Fruit fly (Drosophila melanogaster) whole organism, embryonic: Measurements from ENCODE around the gene P5CDh1.
A peak's percentile ranks its signal among the peaks of the same experiment; 100 is the strongest.

Source experiments
- C15 ChIP-seq: fragments of 200-800 bp; sonication (Bioruptor generic); IDR thresholded peaks from 3 replicates; pipeline ENCODE4 v1.3.6; 2022; ENCODE audit warnings: missing biosample characterization, missing genetic modification characterization
- CG10209 ChIP-seq: fragments of 200-800 bp; sonication (Bioruptor generic); optimal IDR thresholded peaks from 3 replicates; lab custom pipeline; 2017; ENCODE audit warnings: missing biosample characterization, mild to moderate bottlenecking, missing genetic modification characterization, missing genetic modification reagents
- CG10565 ChIP-seq: fragments of 200-800 bp; sonication (Bioruptor generic); optimal IDR thresholded peaks from 3 replicates; lab custom pipeline; 2016; ENCODE audit warnings: missing biosample characterization, mild to moderate bottlenecking, missing genetic modification characterization
- CG11695 ChIP-seq: fragments of 200-800 bp; sonication (Bioruptor generic); IDR thresholded peaks from 3 replicates; pipeline ENCODE4 v1.3.6; 2022; ENCODE audit warnings: missing biosample characterization, missing genetic modification characterization
- CG11696 ChIP-seq: fragments of 200-800 bp; sonication (Bioruptor generic); IDR thresholded peaks from 2 replicates; pipeline ENCODE4 v1.3.6; 2022; ENCODE audit warnings: missing biosample characterization, missing genetic modification characterization
- CG12236 ChIP-seq: fragments of 200-800 bp; sonication (Bioruptor generic); optimal IDR thresholded peaks from 2 replicates; lab custom pipeline; 2016; ENCODE audit warnings: missing biosample characterization, missing genetic modification characterization
- CG13123 ChIP-seq: fragments of 200-800 bp; sonication (Bioruptor generic); optimal IDR thresholded peaks from 2 replicates; lab custom pipeline; 2016; ENCODE audit warnings: missing biosample characterization, missing genetic modification characterization
- CG15073 ChIP-seq: fragments of 200-800 bp; sonication (Bioruptor generic); optimal IDR thresholded peaks from 2 replicates; lab custom pipeline; 2016; ENCODE audit warnings: missing biosample characterization, missing genetic modification characterization
- CG1647 ChIP-seq: fragments of 200-800 bp; sonication (Bioruptor generic); optimal IDR thresholded peaks from 3 replicates; lab custom pipeline; 2016; ENCODE audit warnings: missing biosample characterization, missing genetic modification characterization
- CG16813 ChIP-seq: fragments of 200-800 bp; sonication (Bioruptor generic); IDR thresholded peaks from 3 replicates; pipeline ENCODE4 v1.3.6; 2022; ENCODE audit warnings: missing biosample characterization, missing genetic modification characterization; ENCODE audit not compliant: partially characterized antibody
- CG17359 ChIP-seq: fragments of 200-800 bp; sonication (Bioruptor generic); optimal IDR thresholded peaks from 3 replicates; lab custom pipeline; 2018; ENCODE audit warnings: missing biosample characterization, mild to moderate bottlenecking, missing genetic modification characterization, moderate library complexity
- CG17568 ChIP-seq: fragments of 200-800 bp; sonication (Bioruptor generic); optimal IDR thresholded peaks from 2 replicates; lab custom pipeline; 2018; ENCODE audit warnings: missing biosample characterization, mild to moderate bottlenecking, missing genetic modification characterization, moderate library complexity
- CG17829 ChIP-seq: fragments of 200-800 bp; optimal IDR thresholded peaks from 2 replicates; lab custom pipeline; 2019; ENCODE audit warnings: missing biosample characterization, mild to moderate bottlenecking, missing genetic modification characterization, moderate library complexity
- CG2120 ChIP-seq: fragments of 200-800 bp; sonication (Bioruptor generic); optimal IDR thresholded peaks from 3 replicates; lab custom pipeline; 2016; ENCODE audit warnings: missing biosample characterization, missing genetic modification characterization
- CG31441 ChIP-seq: fragments of 200-800 bp; sonication (Bioruptor generic); IDR thresholded peaks from 2 replicates; pipeline ENCODE4 v1.3.6; 2022; ENCODE audit warnings: missing biosample characterization, missing genetic modification characterization
- CG32767 ChIP-seq: fragments of 200-800 bp; sonication (Bioruptor generic); IDR thresholded peaks from 2 replicates; pipeline ENCODE4 v1.3.6; 2022; ENCODE audit warnings: missing biosample characterization, missing genetic modification characterization
- CG4820 ChIP-seq: fragments of 200-800 bp; sonication (Bioruptor generic); optimal IDR thresholded peaks from 3 replicates; lab custom pipeline; 2016; ENCODE audit warnings: missing biosample characterization, missing genetic modification characterization
- CG4854 ChIP-seq: fragments of 200-800 bp; sonication (Bioruptor generic); optimal IDR thresholded peaks from 2 replicates; lab custom pipeline; 2016; ENCODE audit warnings: missing biosample characterization, missing genetic modification characterization, inconsistent platforms
- CG7357 ChIP-seq: fragments of 200-800 bp; sonication (Bioruptor generic); IDR thresholded peaks from 3 replicates; pipeline ENCODE4 v1.3.6; 2022; ENCODE audit warnings: missing biosample characterization, missing genetic modification characterization
- CG8388 ChIP-seq: fragments of 200-800 bp; sonication (Bioruptor generic); optimal IDR thresholded peaks from 2 replicates; lab custom pipeline; 2019; ENCODE audit warnings: missing biosample characterization, mild to moderate bottlenecking, missing genetic modification characterization, moderate library complexity
- CG9727 ChIP-seq: fragments of 200-800 bp; sonication (Bioruptor generic); optimal IDR thresholded peaks from 3 replicates; lab custom pipeline; 2017; ENCODE audit warnings: missing biosample characterization, mild to moderate bottlenecking, missing genetic modification characterization
- CG9797 ChIP-seq: fragments of 200-800 bp; sonication (Bioruptor generic); optimal IDR thresholded peaks from 3 replicates; lab custom pipeline; 2018; ENCODE audit warnings: missing biosample characterization, mild to moderate bottlenecking, missing genetic modification characterization
- CG9876 ChIP-seq: fragments of 200-800 bp; sonication (Bioruptor generic); optimal IDR thresholded peaks from 2 replicates; lab custom pipeline; 2016; ENCODE audit warnings: missing biosample characterization, missing genetic modification characterization
- CTCF ChIP-seq: fragments of 200-800 bp; sonication (Bioruptor generic); optimal IDR thresholded peaks from 2 replicates; lab custom pipeline; 2017; ENCODE audit warnings: missing biosample characterization, mild to moderate bottlenecking, missing genetic modification characterization, moderate library complexity
- Camta ChIP-seq: fragments of 200-800 bp; sonication (Bioruptor generic); optimal IDR thresholded peaks from 2 replicates; lab custom pipeline; 2016; ENCODE audit warnings: missing biosample characterization, missing genetic modification characterization
- CrebB ChIP-seq: fragments of 200-800 bp; sonication (Bioruptor generic); optimal IDR thresholded peaks from 3 replicates; lab custom pipeline; 2018; ENCODE audit warnings: missing biosample characterization, mild to moderate bottlenecking, missing genetic modification characterization
- Dbx ChIP-seq: fragments of 200-800 bp; sonication (Bioruptor generic); IDR thresholded peaks from 3 replicates; pipeline ENCODE4 v1.3.6; 2022; ENCODE audit warnings: missing biosample characterization, missing genetic modification characterization
- Dip2 ChIP-seq: fragments of 200-800 bp; sonication (Bioruptor generic); IDR thresholded peaks from 2 replicates; pipeline ENCODE4 v1.3.6; 2022; ENCODE audit warnings: missing biosample characterization, missing genetic modification characterization
- Drgx ChIP-seq: fragments of 200-800 bp; sonication (Bioruptor generic); IDR thresholded peaks from 2 replicates; pipeline ENCODE4 v1.3.6; 2022; ENCODE audit warnings: missing biosample characterization, missing genetic modification characterization
- Hr3 ChIP-seq: fragments of 200-800 bp; sonication (Bioruptor generic); optimal IDR thresholded peaks from 3 replicates; lab custom pipeline; 2016; ENCODE audit warnings: missing biosample characterization, missing genetic modification characterization
- MESR4 ChIP-seq: fragments of 200-800 bp; sonication (Bioruptor generic); optimal IDR thresholded peaks from 2 replicates; lab custom pipeline; 2018; ENCODE audit warnings: missing biosample characterization, mild to moderate bottlenecking, missing genetic modification characterization, moderate library complexity
- NC2α ChIP-seq: fragments of 200-800 bp; sonication (Bioruptor generic); optimal IDR thresholded peaks from 2 replicates; lab custom pipeline; 2016; ENCODE audit warnings: missing biosample characterization, missing genetic modification characterization
- NK7.1 ChIP-seq: fragments of 200-800 bp; sonication (Bioruptor generic); optimal IDR thresholded peaks from 3 replicates; lab custom pipeline; 2016; ENCODE audit warnings: missing biosample characterization, missing genetic modification characterization
- Pdp1 ChIP-seq, 2 experiments: fragments of 200-800 bp; sonication (Bioruptor generic); optimal IDR thresholded peaks; 3 replicates each; lab custom pipeline; 2016; ENCODE audit warnings: missing biosample characterization in 2 of 2, missing genetic modification characterization in 2 of 2, mild to moderate bottlenecking in 1 of 2, moderate library complexity in 1 of 2
- Usf ChIP-seq: fragments of 200-800 bp; sonication (Bioruptor generic); optimal IDR thresholded peaks from 2 replicates; lab custom pipeline; 2017; ENCODE audit warnings: missing genotype, missing biosample characterization, missing genetic modification characterization
- Xbp1 ChIP-seq: fragments of 200-800 bp; sonication (Bioruptor generic); optimal IDR thresholded peaks from 3 replicates; lab custom pipeline; 2016; ENCODE audit warnings: missing biosample characterization, mild to moderate bottlenecking, missing genetic modification characterization
- ac ChIP-seq: fragments of 200-800 bp; sonication (Bioruptor generic); optimal IDR thresholded peaks from 3 replicates; lab custom pipeline; 2017; ENCODE audit warnings: missing biosample characterization, mild to moderate bottlenecking, missing genetic modification characterization
- amos ChIP-seq: fragments of 200-800 bp; sonication (Bioruptor generic); IDR thresholded peaks from 2 replicates; pipeline ENCODE4 v1.3.6; 2022; ENCODE audit warnings: missing biosample characterization, missing genetic modification characterization; ENCODE audit not compliant: partially characterized antibody
- ap ChIP-seq: fragments of 200-800 bp; sonication (Bioruptor generic); IDR thresholded peaks from 2 replicates; pipeline ENCODE4 v1.3.6; 2022; ENCODE audit warnings: missing biosample characterization, missing genetic modification characterization
- az2 ChIP-seq: fragments of 200-800 bp; sonication (Bioruptor generic); optimal IDR thresholded peaks from 3 replicates; lab custom pipeline; 2016; ENCODE audit warnings: missing biosample characterization, missing genetic modification characterization
- chif ChIP-seq, 2 experiments: fragments of 200-800 bp; sonication (Bioruptor generic); optimal IDR thresholded peaks; 3 replicates each; lab custom pipeline; 2016; ENCODE audit warnings: missing biosample characterization in 2 of 2, missing genetic modification characterization in 2 of 2
- fd64A ChIP-seq: fragments of 200-800 bp; sonication (Bioruptor generic); optimal IDR thresholded peaks from 3 replicates; lab custom pipeline; 2018; ENCODE audit warnings: missing biosample characterization, mild to moderate bottlenecking, missing genetic modification characterization
- fd96Cb ChIP-seq: fragments of 200-800 bp; sonication (Bioruptor generic); optimal IDR thresholded peaks from 2 replicates; lab custom pipeline; 2018; ENCODE audit warnings: missing biosample characterization, mild to moderate bottlenecking, missing genetic modification characterization, moderate library complexity
- onecut ChIP-seq: fragments of 200-800 bp; sonication (Bioruptor generic); IDR thresholded peaks from 2 replicates; pipeline ENCODE4 v1.3.6; 2022; ENCODE audit warnings: missing biosample characterization, missing genetic modification characterization
- pan ChIP-seq, 4 experiments: fragments of >200 bp in 3 of 4; fragments of 200-800 bp in 1 of 4; sonication (Bioruptor generic) in 1 of 4; optimal IDR thresholded peaks in 3 of 4; IDR thresholded peaks in 1 of 4; 2 replicates each; pipeline versions ENCODE4 v1.3.6 to Lab custom; 2017 to 2022; ENCODE audit warnings: missing biosample characterization in 2 of 4, missing genetic modification characterization in 2 of 4, mixed read lengths in 1 of 4
- pzg ChIP-seq: fragments of 200-800 bp; sonication (Bioruptor generic); optimal IDR thresholded peaks from 3 replicates; lab custom pipeline; 2018; ENCODE audit warnings: missing biosample characterization, mild to moderate bottlenecking, missing genetic modification characterization, moderate library complexity
- rib ChIP-seq: fragments of 200-800 bp; sonication (Bioruptor generic); IDR thresholded peaks from 2 replicates; pipeline ENCODE4 v1.3.6; 2022; ENCODE audit warnings: missing biosample characterization, missing genetic modification characterization
- sr ChIP-seq: fragments of 200-800 bp; sonication (Bioruptor generic); IDR thresholded peaks from 3 replicates; pipeline ENCODE4 v1.3.6; 2022; ENCODE audit warnings: missing biosample characterization, missing genetic modification characterization
- vnd ChIP-seq: fragments of 200-800 bp; sonication (Bioruptor generic); IDR thresholded peaks from 3 replicates; pipeline ENCODE4 v1.3.6; 2022; ENCODE audit warnings: missing biosample characterization, missing genetic modification characterization; ENCODE audit not compliant: partially characterized antibody

The P5CDh1 gene

DNA sequence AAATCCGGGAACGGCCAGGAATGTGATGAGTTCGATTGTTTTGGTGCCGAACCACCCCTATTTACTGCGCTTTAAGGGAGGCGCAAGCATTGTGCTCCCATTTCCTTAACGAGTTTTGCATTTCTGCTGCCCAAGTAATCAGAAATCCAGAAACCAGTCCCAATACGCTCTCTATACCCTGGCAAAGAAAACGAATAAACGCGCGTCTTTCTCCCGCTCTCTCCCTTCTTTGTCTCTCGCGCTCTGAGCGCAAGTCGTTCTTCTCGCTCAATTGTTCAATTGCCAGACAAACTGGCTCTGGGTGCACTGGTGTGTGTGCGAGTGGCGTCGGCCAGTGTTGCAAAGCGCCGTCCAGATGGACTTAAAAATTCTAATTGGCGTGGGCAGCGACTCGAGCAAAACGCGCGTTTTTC, 39.2 kb upstream of the P5CDh1 start (continued):
- TF ChIP-seq CG17359 (tag; lab: Kevin White, UChicago): peak; percentile 96
- peak; percentile 93 for TF ChIP-seq CG7357 (GFP tag; lab: Robert Waterston, UW)
- peak; percentile 96 for TF ChIP-seq CG9727 (GFP tag; lab: Kevin White, UChicago)
- peak; percentile 98 for TF ChIP-seq az2 (GFP tag; lab: Kevin White, UChicago)
- peak; percentile 95 for TF ChIP-seq NC2α
- peak in 1 of 2 experiments; percentile 85 for TF ChIP-seq pan (optimal IDR thresholded peaks at IDR 0.05; lab: Kevin White, UChicago)
- peak; percentile 74 to 98 for TF ChIP-seq pan (GFP tag; optimal IDR thresholded peaks at IDR 0.05 in 1 of 2, IDR thresholded peaks at IDR 0.05 in 1 of 2)

DNA sequence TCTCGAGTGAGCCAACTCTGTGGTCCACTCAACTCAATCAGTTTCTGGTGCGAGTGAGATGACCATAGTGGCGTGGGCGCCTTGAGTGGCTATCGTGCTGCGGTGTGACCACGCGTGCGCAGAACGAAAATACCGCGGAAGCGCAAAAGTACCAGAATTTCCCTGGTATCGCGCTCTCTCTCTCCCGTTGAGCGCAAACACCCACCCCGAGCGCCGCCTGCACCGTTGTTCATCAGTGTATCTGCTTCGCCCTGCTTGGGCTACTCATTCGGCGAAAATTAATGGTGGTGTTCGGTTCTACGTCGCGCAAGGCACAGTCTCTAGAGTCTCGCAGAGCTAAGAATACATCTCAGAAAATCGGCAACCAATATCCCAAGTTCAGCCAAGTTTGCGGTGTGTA, 38.2 kb upstream of the P5CDh1 start:
- TF ChIP-seq CrebB (tag; lab: Kevin White, UChicago) (peak; percentile 28), ac (GFP tag; lab: Kevin White, UChicago) (no peak), MESR4 (GFP tag; lab: Kevin White, UChicago) (peak; percentile 11), CG15073 (GFP tag; lab: Kevin White, UChicago) (no peak), CG17568 (GFP tag; lab: Kevin White, UChicago) (no peak), CG10565 (no peak), Drgx (GFP tag; lab: Robert Waterston, UW) (peak; percentile 56), CG12236 (GFP tag; lab: Kevin White, UChicago) (no peak), fd96Cb (tag; lab: Kevin White, UChicago) (no peak), CG10209 (GFP tag; lab: Kevin White, UChicago) (no peak), CG17829 (tag; lab: Kevin White, UChicago) (peak; percentile 74), CG8388 (no peak), pzg (GFP tag; lab: Kevin White, UChicago) (peak; percentile 68), Hr3 (no peak), CG1647 (GFP tag; lab: Kevin White, UChicago) (no peak), Camta (GFP tag; lab: Kevin White, UChicago) (peak; percentile 2), Usf (no peak), CTCF (GFP tag; lab: Kevin White, UChicago) (peak; percentile 20), fd64A (peak; percentile 55), CG32767 (GFP tag; lab: Robert Waterston, UW) (0 out of 2 replicates have a peak, but pooled peaks have one; percentile 9), CG16813 (GFP tag; lab: Robert Waterston, UW) (peak; percentile 60; the same call in 2 of the 3 replicates), CG31441 (GFP tag; lab: Robert Waterston, UW) (no peak; the same call in 1 of the 2 replicates), Pdp1 (GFP tag; optimal IDR thresholded peaks at IDR 0.05; lab: Kevin White, UChicago) (peak in 1 of 2 experiments; percentile 36), onecut (peak; percentile 49; the same call in 1 of the 2 replicates), amos (GFP tag; lab: Robert Waterston, UW) (peak; percentile 86), ap (GFP tag; lab: Robert Waterston, UW) (no peak), CG11696 (GFP tag; lab: Robert Waterston, UW) (no peak), Dip2 (GFP tag; lab: Robert Waterston, UW) (no peak), CG4820 (GFP tag; lab: Kevin White, UChicago) (no peak), C15 (GFP tag; lab: Robert Waterston, UW) (no peak), CG2120 (GFP tag; lab: Kevin White, UChicago) (peak; percentile 44), Xbp1 (GFP tag; lab: Kevin White, UChicago) (no peak), rib (GFP tag; lab: Robert Waterston, UW) (0 out of 2 replicates have a peak, but pooled peaks have one; percentile 52), CG4854 (GFP tag; lab: Kevin White, UChicago) (no peak), sr (peak; percentile 96), vnd (GFP tag; lab: Robert Waterston, UW) (0 out of 3 replicates have a peak, but pooled peaks have one; percentile 51), chif (GFP tag; optimal IDR thresholded peaks at IDR 0.05; lab: Kevin White, UChicago) (no peak), CG9876 (GFP tag; lab: Kevin White, UChicago) (no peak), Dbx (GFP tag; lab: Robert Waterston, UW) (peak; percentile 48; the same call in 2 of the 3 replicates), CG13123 (GFP tag; lab: Kevin White, UChicago) (no peak), NK7.1 (GFP tag; lab: Kevin White, UChicago) (no peak), az2 (GFP tag; lab: Kevin White, UChicago) (no peak), CG11695 (GFP tag; lab: Robert Waterston, UW) (peak; percentile 35; the same call in 1 of the 3 replicates), CG9797 (GFP tag; lab: Kevin White, UChicago) (peak; percentile 84)
